Worm (Caenorhabditis elegans) whole organism, late embryonic: Measurements from ENCODE around the gene C30G4.4.

Experiments
- Y22D7AL.16 ChIP-seq: sonication (generic microtip); optimal IDR thresholded peaks from 2 replicates; lab custom pipeline; 2016; ENCODE audit warnings: missing genetic modification characterization, missing compliant biosample characterization
- ceh-19 ChIP-seq: fragments of 200-800 bp; sonication (Bioruptor generic); optimal IDR thresholded peaks from 2 replicates; lab custom pipeline; 2018; ENCODE audit warnings: mild to moderate bottlenecking, missing genetic modification characterization, missing compliant biosample characterization
- che-1 ChIP-seq: sonication (generic microtip); optimal IDR thresholded peaks from 2 replicates; lab custom pipeline; 2016; ENCODE audit warnings: mild to moderate bottlenecking, missing genetic modification characterization, missing compliant biosample characterization
- elt-2 ChIP-seq: sonication (generic microtip); optimal IDR thresholded peaks from 2 replicates; lab custom pipeline; 2016; ENCODE audit warnings: missing genetic modification reagents, missing genetic modification characterization, missing compliant biosample characterization
- lin-11 ChIP-seq: fragments of 200-800 bp; sonication (Bioruptor generic); optimal IDR thresholded peaks from 2 replicates; lab custom pipeline; 2018; ENCODE audit warnings: mild to moderate bottlenecking, missing genetic modification characterization, missing compliant biosample characterization
- nfya-1 ChIP-seq: sonication (generic microtip); optimal IDR thresholded peaks from 2 replicates; lab custom pipeline; 2017; ENCODE audit warnings: missing genetic modification characterization, mild to moderate bottlenecking, missing compliant biosample characterization, antibody characterized with exemption, moderate library complexity
- pros-1 ChIP-seq: fragments of 150-350 bp; optimal IDR thresholded peaks from 2 replicates; lab custom pipeline; 2014; ENCODE audit warnings: missing biosample characterization, missing genetic modification reagents, missing genetic modification characterization
- rnt-1 ChIP-seq: sonication (generic microtip); optimal IDR thresholded peaks from 2 replicates; lab custom pipeline; 2016; ENCODE audit warnings: missing genetic modification characterization, missing compliant biosample characterization
- tbx-2 ChIP-seq: sonication (generic microtip); optimal IDR thresholded peaks from 2 replicates; lab custom pipeline; 2016; ENCODE audit warnings: missing genetic modification characterization, missing compliant biosample characterization

ce11 chrX:17110555-17110954, 38.6 kb upstream of the C30G4.4 start, which contains the start of gene lido-5:
- TF ChIP-seq lin-11 (tag; lab: Kevin White, UChicago): no peak
- TF ChIP-seq rnt-1 (tag; lab: Kevin White, UChicago): no peak
- no peak for TF ChIP-seq che-1 (tag; lab: Kevin White, UChicago)
- TF ChIP-seq elt-2 (tag; lab: Kevin White, UChicago): no peak
- TF ChIP-seq ceh-19 (GFP tag; lab: Kevin White, UChicago): no peak
- no peak for TF ChIP-seq pros-1 (tag; lab: Kevin White, UChicago)
- TF ChIP-seq nfya-1: no peak
- TF ChIP-seq tbx-2 (tag; lab: Kevin White, UChicago): no peak
- TF ChIP-seq Y22D7AL.16 (tag; lab: Kevin White, UChicago): no peak
